Fruit fly (Drosophila melanogaster): ENCODE results near the gene CG17776.

DNA sequence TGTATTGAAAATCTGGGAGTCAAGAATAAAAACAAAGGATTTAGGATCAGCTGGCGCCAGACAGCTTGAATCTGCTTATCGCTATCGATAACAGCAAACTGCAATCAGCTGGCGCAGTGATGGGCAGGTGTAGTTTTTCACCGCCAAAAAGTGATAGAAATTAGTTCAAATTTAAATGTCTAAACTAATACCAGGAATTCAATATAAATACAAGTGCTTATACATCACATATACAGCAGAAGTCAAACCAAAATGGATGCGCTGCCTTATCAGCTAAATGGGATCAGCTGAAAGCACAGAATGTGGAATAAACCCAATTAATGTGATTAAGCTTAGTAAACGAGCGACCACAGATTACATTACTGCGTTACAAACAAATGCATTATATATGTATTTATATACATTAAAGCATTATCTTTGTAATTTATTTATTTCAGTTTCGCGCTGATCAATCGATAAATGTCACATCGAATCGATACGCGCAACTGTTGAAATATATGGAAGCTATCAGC, 3.7 kb upstream of the CG17776 start, which contains the start of gene pn:
- no peak for TF ChIP-seq CG7101 (tag; optimal IDR thresholded peaks at IDR 0.05)
- TF ChIP-seq cic (GFP tag; optimal IDR thresholded peaks at IDR 0.05), result peak; percentile 14
- TF ChIP-seq bab1 (GFP tag; optimal IDR thresholded peaks at IDR 0.05), result peak; percentile 6
- TF ChIP-seq pad (GFP tag; optimal IDR thresholded peaks at IDR 0.05), result no peak
- peak; percentile 33 for TF ChIP-seq Mnt (GFP tag; optimal IDR thresholded peaks at IDR 0.05)
